Worm (Caenorhabditis elegans) whole organism, L4/young adult: ENCODE data around the gene H40L08.1.

ENCODE experiments used
- W03F9.2 ChIP-seq: fragments of 150-350 bp; optimal IDR thresholded peaks from 2 replicates; lab custom pipeline; 2014; ENCODE audit warnings: missing biosample characterization, missing genetic modification characterization
- dao-5 ChIP-seq: sonication (generic microtip); optimal IDR thresholded peaks from 2 replicates; lab custom pipeline; 2016; ENCODE audit warnings: missing genotype, missing genetic modification characterization, moderate library complexity, missing compliant biosample characterization
- him-1 ChIP-seq: sonication (generic microtip); optimal IDR thresholded peaks from 2 replicates; lab custom pipeline; 2016; ENCODE audit warnings: missing genotype, missing genetic modification reagents, missing genetic modification characterization, missing compliant biosample characterization

ce11 chrX:15075170-15075569, 8.7 kb downstream of the H40L08.1 start:
- TF ChIP-seq him-1 (tag; lab: Kevin White, UChicago) (no peak), W03F9.2 (no peak), dao-5 (no peak)
